Worm (Caenorhabditis elegans) whole organism, L4 larva: Measurements from ENCODE around the gene F47B8.8.

Experiments
- F37D6.2 ChIP-seq: sonication (generic microtip); optimal IDR thresholded peaks from 2 replicates; lab custom pipeline; 2016; ENCODE audit warnings: mild to moderate bottlenecking, missing genetic modification characterization, missing compliant biosample characterization
- R02D3.7 ChIP-seq: fragments of 150-350 bp; sonication (generic microtip); optimal IDR thresholded peaks from 3 replicates; lab custom pipeline; 2014; ENCODE audit warnings: missing biosample characterization, missing genetic modification characterization
- T26A8.4 ChIP-seq: fragments of 200-800 bp; sonication (Bioruptor generic); IDR thresholded peaks from 2 replicates; pipeline ENCODE4 v1.3.6; 2022; ENCODE audit warnings: missing genetic modification characterization, missing compliant biosample characterization
- Y105C5A.15 ChIP-seq: fragments of 200-800 bp; sonication (Bioruptor generic); IDR thresholded peaks from 2 replicates; pipeline ENCODE4 v1.3.6; 2022; ENCODE audit warnings: missing genetic modification characterization, missing compliant biosample characterization
- Y5F2A.4 ChIP-seq: fragments of 200-800 bp; sonication (Bioruptor generic); optimal IDR thresholded peaks from 2 replicates; lab custom pipeline; 2018; ENCODE audit warnings: mild to moderate bottlenecking, missing genetic modification characterization, missing compliant biosample characterization
- ZK337.2 ChIP-seq: fragments of 200-800 bp; sonication (Bioruptor generic); IDR thresholded peaks from 2 replicates; pipeline ENCODE4 v1.3.6; 2022; ENCODE audit warnings: missing genetic modification reagents, missing genetic modification characterization, missing compliant biosample characterization
- ZK546.5 ChIP-seq, 2 experiments: sonication (generic microtip); optimal IDR thresholded peaks; 2 replicates each; lab custom pipeline; 2017; ENCODE audit warnings: missing biosample characterization in 2 of 2, missing genetic modification characterization in 2 of 2
- aha-1 ChIP-seq: fragments of 150-350 bp; peaks from one replicate; lab custom pipeline; 2014; ENCODE audit warnings: missing biosample characterization, missing genetic modification characterization
- ama-1 ChIP-seq: fragments of 150-350 bp; optimal IDR thresholded peaks from 2 replicates; lab custom pipeline; 2014; ENCODE audit warnings: inconsistent platforms, mixed read lengths
- arid-1 ChIP-seq: fragments of 200-800 bp; sonication (Bioruptor generic); conservative IDR thresholded peaks from 2 replicates; pipeline ENCODE4 v1.3.6; 2022; ENCODE audit warnings: missing genetic modification reagents, missing genetic modification characterization, missing compliant biosample characterization
- ceh-28 ChIP-seq: fragments of 150-350 bp; optimal IDR thresholded peaks from 2 replicates; lab custom pipeline; 2014; ENCODE audit warnings: missing biosample characterization, missing genetic modification reagents, missing genetic modification characterization
- ceh-32 ChIP-seq: sonication (generic microtip); optimal IDR thresholded peaks from 2 replicates; lab custom pipeline; 2016; ENCODE audit warnings: mild to moderate bottlenecking, missing genetic modification characterization, missing compliant biosample characterization; ENCODE audit not compliant: poor library complexity
- ceh-44 ChIP-seq: fragments of 200-800 bp; sonication (Bioruptor generic); IDR thresholded peaks from 2 replicates; pipeline ENCODE4 v1.3.6; 2022; ENCODE audit warnings: missing genetic modification reagents, missing genetic modification characterization, missing compliant biosample characterization
- ctbp-1 ChIP-seq: fragments of 200-800 bp; sonication (Bioruptor generic); IDR thresholded peaks from 2 replicates; pipeline ENCODE4 v1.3.6; 2022; ENCODE audit warnings: missing genetic modification reagents, missing genetic modification characterization, missing compliant biosample characterization
- dmd-6 ChIP-seq: fragments of 200-800 bp; sonication (Bioruptor generic); IDR thresholded peaks from 2 replicates; pipeline ENCODE4 v1.3.6; 2022; ENCODE audit warnings: missing genetic modification reagents, missing genetic modification characterization, missing compliant biosample characterization
- dve-1 ChIP-seq: sonication (generic microtip); optimal IDR thresholded peaks from 2 replicates; lab custom pipeline; 2017; ENCODE audit warnings: antibody characterized with exemption, mild to moderate bottlenecking, missing genetic modification characterization, missing compliant biosample characterization; ENCODE audit not compliant: insufficient read depth
- fkh-10 ChIP-seq: fragments of 150-350 bp; optimal IDR thresholded peaks from 2 replicates; lab custom pipeline; 2014; ENCODE audit warnings: missing biosample characterization, missing genetic modification reagents, missing genetic modification characterization
- fos-1 ChIP-seq: fragments of 150-350 bp; optimal IDR thresholded peaks from 2 replicates; lab custom pipeline; 2014; ENCODE audit warnings: missing biosample characterization, missing genetic modification characterization
- hlh-11 ChIP-seq: fragments of 200-800 bp; sonication (Bioruptor generic); optimal IDR thresholded peaks from 2 replicates; lab custom pipeline; 2018; ENCODE audit warnings: mild to moderate bottlenecking, missing genetic modification characterization, missing compliant biosample characterization
- hmg-1.1 ChIP-seq: fragments of 200-800 bp; sonication (Bioruptor generic); IDR thresholded peaks from 2 replicates; pipeline ENCODE4 v1.3.6; 2022; ENCODE audit warnings: missing genetic modification reagents, missing genetic modification characterization, missing compliant biosample characterization
- lim-7 ChIP-seq: fragments of 200-800 bp; sonication (Bioruptor generic); IDR thresholded peaks from 2 replicates; pipeline ENCODE4 v1.3.6; 2022; ENCODE audit warnings: missing genetic modification characterization, missing compliant biosample characterization
- lin-1 ChIP-seq: fragments of 200-800 bp; sonication (Bioruptor generic); IDR thresholded peaks from 2 replicates; pipeline ENCODE4 v1.3.6; 2022; ENCODE audit warnings: missing genetic modification reagents, missing genetic modification characterization, missing compliant biosample characterization
- lin-38 ChIP-seq: fragments of 200-800 bp; sonication (Bioruptor generic); IDR thresholded peaks from 2 replicates; pipeline ENCODE4 v1.3.6; 2022; ENCODE audit warnings: missing genetic modification reagents, missing genetic modification characterization, missing compliant biosample characterization
- madf-5 ChIP-seq, 2 experiments: fragments of 200-800 bp; sonication (Bioruptor generic); IDR thresholded peaks; 2 replicates each; pipeline ENCODE4 v1.3.6; 2022; ENCODE audit warnings: missing compliant biosample characterization in 2 of 2, missing genetic modification characterization in 2 of 2
- madf-9 ChIP-seq: fragments of 200-800 bp; sonication (Bioruptor generic); conservative IDR thresholded peaks from 2 replicates; pipeline ENCODE4 v1.3.6; 2022; ENCODE audit warnings: missing genetic modification reagents, missing genetic modification characterization, missing compliant biosample characterization
- mdt-29 ChIP-seq: fragments of 200-800 bp; sonication (Bioruptor generic); IDR thresholded peaks from 2 replicates; pipeline ENCODE4 v1.3.6; 2022; ENCODE audit warnings: missing genetic modification reagents, missing genetic modification characterization, missing compliant biosample characterization
- mep-1 ChIP-seq: fragments of 150-350 bp; sonication (generic microtip); optimal IDR thresholded peaks from 3 replicates; lab custom pipeline; 2014; ENCODE audit warnings: missing biosample characterization, missing genetic modification characterization
- mxl-2 ChIP-seq: fragments of 200-800 bp; sonication (Bioruptor generic); conservative IDR thresholded peaks from 2 replicates; pipeline ENCODE4 v1.3.6; 2022; ENCODE audit warnings: missing genetic modification reagents, missing genetic modification characterization, missing compliant biosample characterization
- nhr-10 ChIP-seq: fragments of 150-350 bp; optimal IDR thresholded peaks from 2 replicates; lab custom pipeline; 2014; ENCODE audit warnings: missing biosample characterization, missing genetic modification characterization
- nhr-11 ChIP-seq: fragments of 150-350 bp; optimal IDR thresholded peaks from 2 replicates; lab custom pipeline; 2014; ENCODE audit warnings: missing biosample characterization, missing genetic modification characterization
- nhr-25 ChIP-seq: sonication (generic microtip); optimal IDR thresholded peaks from 2 replicates; lab custom pipeline; 2017; ENCODE audit warnings: missing genetic modification characterization, mild to moderate bottlenecking, missing compliant biosample characterization, antibody characterized with exemption, moderate library complexity, borderline replicate concordance; ENCODE audit not compliant: insufficient read depth
- nhr-41 ChIP-seq: fragments of 200-800 bp; sonication (Bioruptor generic); IDR thresholded peaks from 2 replicates; pipeline ENCODE4 v1.3.6; 2022; ENCODE audit warnings: missing genetic modification reagents, missing genetic modification characterization, missing compliant biosample characterization
- nhr-42 ChIP-seq: fragments of 200-800 bp; sonication (Bioruptor generic); IDR thresholded peaks from 2 replicates; pipeline ENCODE4 v1.3.6; 2022; ENCODE audit warnings: missing genetic modification characterization, missing compliant biosample characterization
- nhr-48 ChIP-seq: sonication (generic microtip); optimal IDR thresholded peaks from 2 replicates; lab custom pipeline; 2016; ENCODE audit warnings: mild to moderate bottlenecking, missing genetic modification characterization, missing compliant biosample characterization
- nhr-6 ChIP-seq: fragments of 150-350 bp; optimal IDR thresholded peaks from 2 replicates; lab custom pipeline; 2014; ENCODE audit warnings: missing biosample characterization, missing genetic modification characterization
- nhr-77 ChIP-seq: fragments of 150-350 bp; optimal IDR thresholded peaks from 2 replicates; lab custom pipeline; 2014; ENCODE audit warnings: missing biosample characterization, missing genetic modification characterization
- pha-4 ChIP-seq, 2 experiments: fragments of 150-350 bp in 1 of 2; fragments of 200-800 bp in 1 of 2; sonication (Bioruptor generic) in 1 of 2; IDR thresholded peaks in 1 of 2; optimal IDR thresholded peaks in 1 of 2; 2 replicates each; pipeline versions ENCODE4 v1.3.6 to Lab custom; 2014 to 2022; ENCODE audit warnings: missing genetic modification characterization in 2 of 2, missing genetic modification reagents in 2 of 2, missing biosample characterization in 1 of 2, missing compliant biosample characterization in 1 of 2
- php-3 ChIP-seq: fragments of 200-800 bp; sonication (Bioruptor generic); IDR thresholded peaks from 2 replicates; pipeline ENCODE4 v1.3.6; 2022; ENCODE audit warnings: missing genetic modification reagents, missing genetic modification characterization, missing compliant biosample characterization
- saeg-2 ChIP-seq: fragments of 200-800 bp; sonication (Bioruptor generic); IDR thresholded peaks from 2 replicates; pipeline ENCODE4 v1.3.6; 2022; ENCODE audit warnings: missing genetic modification reagents, missing genetic modification characterization, missing compliant biosample characterization
- set-16 ChIP-seq: fragments of 200-800 bp; sonication (Bioruptor generic); IDR thresholded peaks from 2 replicates; pipeline ENCODE4 v1.3.6; 2022; ENCODE audit warnings: missing genetic modification reagents, missing genetic modification characterization, missing compliant biosample characterization
- snpc-1.2 ChIP-seq: fragments of 200-800 bp; sonication (Bioruptor generic); IDR thresholded peaks from 2 replicates; pipeline ENCODE4 v1.3.6; 2022; ENCODE audit warnings: missing genetic modification reagents, missing genetic modification characterization, missing compliant biosample characterization
- unc-39 ChIP-seq: sonication (generic microtip); optimal IDR thresholded peaks from 2 replicates; lab custom pipeline; 2017; ENCODE audit warnings: missing biosample characterization, missing genetic modification characterization
- vab-7 ChIP-seq: fragments of 200-800 bp; sonication (Bioruptor generic); IDR thresholded peaks from 2 replicates; pipeline ENCODE4 v1.3.6; 2022; ENCODE audit warnings: missing genetic modification reagents, missing genetic modification characterization, missing compliant biosample characterization
- zfp-2 ChIP-seq: sonication (generic microtip); optimal IDR thresholded peaks from 2 replicates; lab custom pipeline; 2016; ENCODE audit warnings: mild to moderate bottlenecking, missing genetic modification characterization, missing compliant biosample characterization
- zfp-3 ChIP-seq: fragments of 200-800 bp; sonication (Bioruptor generic); conservative IDR thresholded peaks from 2 replicates; pipeline ENCODE4 v1.3.6; 2022; ENCODE audit warnings: missing genetic modification reagents, missing genetic modification characterization, missing compliant biosample characterization
- zip-11 ChIP-seq: fragments of 200-800 bp; sonication (Bioruptor generic); IDR thresholded peaks from 2 replicates; pipeline ENCODE4 v1.3.6; 2022; ENCODE audit warnings: missing genetic modification characterization, missing compliant biosample characterization

F47B8.8 gene

ce11 chrV:14364586-14365248 is 33.2 kb downstream of the F47B8.8 start (continued):
- no peak for TF ChIP-seq nhr-10 (tag; lab: Kevin White, UChicago)
- TF ChIP-seq ZK337.2 (GFP tag; lab: Robert Waterston, UW) = no peak
- TF ChIP-seq nhr-48 = peak; percentile 38
- TF ChIP-seq snpc-1.2 (GFP tag; lab: Robert Waterston, UW) = no peak
- TF ChIP-seq dmd-6 (GFP tag; lab: Robert Waterston, UW) = peak; percentile 23
- 0 out of 2 replicates have a peak, but pooled peaks have one; percentile 8 for TF ChIP-seq zfp-3 (GFP tag; lab: Robert Waterston, UW)
- peak; percentile 38; the same call in 1 of the 2 replicates for TF ChIP-seq set-16 (GFP tag; lab: Robert Waterston, UW)
- no peak for TF ChIP-seq lim-7 (GFP tag; lab: Robert Waterston, UW)
- peak; percentile 98 for TF ChIP-seq aha-1 (tag; lab: Kevin White, UChicago)
- TF ChIP-seq madf-5 (GFP tag; IDR thresholded peaks at IDR 0.05; lab: Robert Waterston, UW) = no peak
- peak; percentile 58 for TF ChIP-seq hlh-11 (tag; lab: Kevin White, UChicago)
- no peak for TF ChIP-seq ama-1 (lab: Kevin White, UChicago)
- peak; percentile 96 for TF ChIP-seq nhr-25 (tag; lab: Kevin White, UChicago)
- TF ChIP-seq R02D3.7 = no peak
- TF ChIP-seq hmg-1.1 (GFP tag; lab: Robert Waterston, UW) = peak; percentile 62
- no peak for TF ChIP-seq zip-11 (GFP tag; lab: Robert Waterston, UW)
- peak; percentile 44; the same call in 1 of the 2 replicates for TF ChIP-seq pha-4 (GFP tag; IDR thresholded peaks at IDR 0.05; lab: Robert Waterston, UW)
- TF ChIP-seq pha-4 (tag; optimal IDR thresholded peaks at IDR 0.05; lab: Kevin White, UChicago) = no peak

- no peak for TF ChIP-seq lin-1 (GFP tag; lab: Robert Waterston, UW)
- TF ChIP-seq F37D6.2 (tag; lab: Kevin White, UChicago) = peak; percentile 87
- TF ChIP-seq dmd-6 (GFP tag; lab: Robert Waterston, UW) = peak; percentile 55
- peak; percentile 27 for TF ChIP-seq nhr-6 (tag; lab: Kevin White, UChicago)
- 0 out of 2 replicates have a peak, but pooled peaks have one; percentile 56 for TF ChIP-seq nhr-42 (GFP tag; lab: Robert Waterston, UW)
- peak; percentile 21; the same call in 1 of the 2 replicates for TF ChIP-seq ceh-44
- no peak for TF ChIP-seq ZK546.5 (tag; optimal IDR thresholded peaks at IDR 0.05; lab: Kevin White, UChicago)
- no peak for TF ChIP-seq ceh-28
- no peak for TF ChIP-seq zfp-2 (tag; lab: Kevin White, UChicago)
- peak; percentile 34; the same call in 1 of the 2 replicates for TF ChIP-seq vab-7
- peak; percentile 90 for TF ChIP-seq ctbp-1
- peak; percentile 65 for TF ChIP-seq ceh-32 (tag; lab: Kevin White, UChicago)
- TF ChIP-seq R02D3.7 = no peak
- no peak for TF ChIP-seq madf-5 (GFP tag; IDR thresholded peaks at IDR 0.05; lab: Robert Waterston, UW)
- peak; percentile 68; the same call in 1 of the 2 replicates for TF ChIP-seq php-3 (GFP tag; lab: Robert Waterston, UW)
- peak; percentile 99 for TF ChIP-seq madf-9
- peak; percentile 96 for TF ChIP-seq aha-1 (tag; lab: Kevin White, UChicago)
- TF ChIP-seq fos-1 (tag; lab: Kevin White, UChicago) = no peak
- TF ChIP-seq Y5F2A.4 (GFP tag; lab: Kevin White, UChicago) = no peak
- 0 out of 2 replicates have a peak, but pooled peaks have one; percentile 80 for TF ChIP-seq saeg-2 (GFP tag; lab: Robert Waterston, UW)
- no peak for TF ChIP-seq nhr-77 (tag; lab: Kevin White, UChicago)
- TF ChIP-seq dve-1 (tag; lab: Kevin White, UChicago) = peak; percentile 81
- TF ChIP-seq lin-38 (GFP tag; lab: Robert Waterston, UW) = peak; percentile 55
- TF ChIP-seq Y105C5A.15 (GFP tag; lab: Robert Waterston, UW) = no peak
- no peak for TF ChIP-seq nhr-41 (GFP tag; lab: Robert Waterston, UW)
- TF ChIP-seq mxl-2 (GFP tag; lab: Robert Waterston, UW) = no peak
- peak; percentile 81 for TF ChIP-seq mep-1 (tag; lab: Kevin White, UChicago)
- TF ChIP-seq mdt-29 (GFP tag; lab: Robert Waterston, UW) = no peak
- TF ChIP-seq nhr-11 (tag; lab: Kevin White, UChicago) = peak; percentile 64
- peak; percentile 52 for TF ChIP-seq fkh-10 (GFP tag; lab: Kevin White, UChicago)
- TF ChIP-seq unc-39 (tag; lab: Kevin White, UChicago) = no peak
- no peak for TF ChIP-seq zfp-3 (GFP tag; lab: Robert Waterston, UW)
- peak; percentile 50; the same call in 1 of the 2 replicates for TF ChIP-seq arid-1 (GFP tag; lab: Robert Waterston, UW)
- TF ChIP-seq T26A8.4 (GFP tag; lab: Robert Waterston, UW) = 0 out of 2 replicates have a peak, but pooled peaks have one; percentile 66
Observed at ce11 chrV:14366487-14366962, 35.0 kb downstream of the F47B8.8 start.
